Worm (Caenorhabditis elegans): ENCODE data around the gene nspb-9.

The nspb-9 gene

ce11 chrII:14616927-14617326 lies 36.3 kb downstream of the nspb-9 start:
- no peak for TF ChIP-seq lin-32 (GFP tag; optimal IDR thresholded peaks at IDR 0.05)
- TF ChIP-seq ham-2 (GFP tag; optimal IDR thresholded peaks at IDR 0.05) = no peak
- no peak for TF ChIP-seq hlh-1 (tag; optimal IDR thresholded peaks at IDR 0.05)
- no peak for TF ChIP-seq lsy-2 (tag; optimal IDR thresholded peaks at IDR 0.05)
- TF ChIP-seq ceh-39 (tag; optimal IDR thresholded peaks at IDR 0.05) = no peak
- TF ChIP-seq elt-1 (tag; optimal IDR thresholded peaks at IDR 0.05; ENCODE audit: borderline replicate concordance, insufficient read depth) = no peak
- no peak for TF ChIP-seq mls-2 (tag; optimal IDR thresholded peaks at IDR 0.05)
- no peak for TF ChIP-seq ztf-11 (tag; optimal IDR thresholded peaks at IDR 0.05)
- TF ChIP-seq nhr-237 (tag; optimal IDR thresholded peaks at IDR 0.05) = no peak

ce11 chrII:14618158-14618557 lies 37.5 kb downstream of the nspb-9 start:
- TF ChIP-seq zip-8 (tag; optimal IDR thresholded peaks at IDR 0.05) (no peak), bed-3 (GFP tag; optimal IDR thresholded peaks at IDR 0.05) (no peak), sptf-1 (tag; optimal IDR thresholded peaks at IDR 0.05) (no peak), nhr-76 (tag; optimal IDR thresholded peaks at IDR 0.05) (no peak), unc-120 (tag; optimal IDR thresholded peaks at IDR 0.05; ENCODE audit: poor library complexity, severe bottlenecking) (no peak), ztf-11 (tag; optimal IDR thresholded peaks at IDR 0.05) (no peak), nhr-28 (tag; optimal IDR thresholded peaks at IDR 0.05) (no peak), cnd-1 (tag; optimal IDR thresholded peaks at IDR 0.05) (no peak), lin-13 (tag; optimal IDR thresholded peaks at IDR 0.05) (no peak), ceh-83 (GFP tag; optimal IDR thresholded peaks at IDR 0.05) (no peak), mls-2 (tag; optimal IDR thresholded peaks at IDR 0.05) (no peak), sem-2 (GFP tag; optimal IDR thresholded peaks at IDR 0.05) (no peak)

ce11 chrII:14618764-14619163 lies 38.1 kb downstream of the nspb-9 start:
- TF ChIP-seq ztf-11 (tag; optimal IDR thresholded peaks at IDR 0.05) (no peak), nhr-2 (tag; optimal IDR thresholded peaks at IDR 0.05) (no peak), flh-1 (GFP tag; optimal IDR thresholded peaks at IDR 0.05) (no peak), drap-1 (GFP tag; optimal IDR thresholded peaks at IDR 0.05) (no peak), sptf-1 (tag; optimal IDR thresholded peaks at IDR 0.05) (no peak), mab-5 (tag; optimal IDR thresholded peaks at IDR 0.05) (no peak)

- TF ChIP-seq hlh-1 (tag; optimal IDR thresholded peaks at IDR 0.05) (no peak), unc-62 (GFP tag; optimal IDR thresholded peaks at IDR 0.05) (no peak), zip-8 (tag; optimal IDR thresholded peaks at IDR 0.05) (no peak), mls-2 (tag; optimal IDR thresholded peaks at IDR 0.05) (no peak), bed-3 (GFP tag; optimal IDR thresholded peaks at IDR 0.05) (no peak), mep-1 (tag; optimal IDR thresholded peaks at IDR 0.05) (no peak), nhr-2 (tag; optimal IDR thresholded peaks at IDR 0.05) (no peak), nhr-76 (tag; optimal IDR thresholded peaks at IDR 0.05) (no peak), elt-1 (tag; optimal IDR thresholded peaks at IDR 0.05; ENCODE audit: borderline replicate concordance, insufficient read depth) (no peak), ceh-83 (GFP tag; optimal IDR thresholded peaks at IDR 0.05) (no peak), nhr-12 (tag; optimal IDR thresholded peaks at IDR 0.05) (no peak), sem-2 (GFP tag; optimal IDR thresholded peaks at IDR 0.05) (no peak), lin-32 (GFP tag; optimal IDR thresholded peaks at IDR 0.05) (no peak), ceh-39 (tag; optimal IDR thresholded peaks at IDR 0.05) (no peak)
Observed at ce11 chrII:14619806-14620205, 39.1 kb downstream of the nspb-9 start.

- TF ChIP-seq ztf-11 (tag; optimal IDR thresholded peaks at IDR 0.05) (no peak), nhr-12 (tag; optimal IDR thresholded peaks at IDR 0.05) (no peak), ceh-83 (GFP tag; optimal IDR thresholded peaks at IDR 0.05) (no peak), drap-1 (GFP tag; optimal IDR thresholded peaks at IDR 0.05) (no peak), elt-1 (tag; optimal IDR thresholded peaks at IDR 0.05; ENCODE audit: borderline replicate concordance, insufficient read depth) (no peak), unc-62 (GFP tag; optimal IDR thresholded peaks at IDR 0.05) (no peak), lin-13 (tag; optimal IDR thresholded peaks at IDR 0.05) (no peak), ces-1 (GFP tag; optimal IDR thresholded peaks at IDR 0.05) (no peak), unc-39 (tag; optimal IDR thresholded peaks at IDR 0.05) (no peak), zip-8 (tag; optimal IDR thresholded peaks at IDR 0.05) (no peak), elt-3 (tag; optimal IDR thresholded peaks at IDR 0.05) (no peak), mep-1 (tag; optimal IDR thresholded peaks at IDR 0.05) (no peak)
Observed at ce11 chrII:14620730-14621129, 40.1 kb downstream of the nspb-9 start.

ce11 chrII:14622758-14623157 lies 42.1 kb downstream of the nspb-9 start, which contains the start of gene mltn-10:
mltn-10 (plus strand) TSS chrII:14623058.
- no peak for TF ChIP-seq lin-32 (GFP tag; optimal IDR thresholded peaks at IDR 0.05)
- TF ChIP-seq ceh-39 (tag; optimal IDR thresholded peaks at IDR 0.05) = no peak
- TF ChIP-seq flh-1 (GFP tag; optimal IDR thresholded peaks at IDR 0.05) = no peak
